Fruit fly (Drosophila melanogaster) whole organism, embryonic: ENCODE results near the gene Mgat3.

ENCODE experiments used
- Adf1 ChIP-seq: fragments of 200-800 bp; sonication (Bioruptor generic); IDR thresholded peaks from 2 replicates; pipeline ENCODE4 v1.3.6; 2022; ENCODE audit warnings: missing biosample characterization, missing genetic modification characterization
- Awh ChIP-seq: fragments of 200-800 bp; sonication (Bioruptor generic); IDR thresholded peaks from 2 replicates; pipeline ENCODE4, ENCODE4 v1.3.6; 2022; ENCODE audit warnings: missing biosample characterization, missing genetic modification characterization
- BEAF-32 ChIP-seq: fragments of 200-800 bp; sonication (Bioruptor generic); optimal IDR thresholded peaks from 3 replicates; lab custom pipeline; 2017; ENCODE audit warnings: missing biosample characterization, missing genetic modification characterization, mild to moderate bottlenecking, moderate library complexity, missing genetic modification reagents
- CG11456 ChIP-seq: fragments of 200-800 bp; sonication (Bioruptor generic); IDR thresholded peaks from 3 replicates; pipeline ENCODE4 v1.3.6; 2022; ENCODE audit warnings: missing biosample characterization, missing genetic modification characterization
- CG12744 ChIP-seq: fragments of 200-800 bp; sonication (Bioruptor generic); optimal IDR thresholded peaks from 2 replicates; lab custom pipeline; 2016; ENCODE audit warnings: missing biosample characterization, missing genetic modification characterization
- CG13624 ChIP-seq: fragments of 200-800 bp; sonication (Bioruptor generic); optimal IDR thresholded peaks from 2 replicates; lab custom pipeline; 2016; ENCODE audit warnings: missing biosample characterization, missing genetic modification characterization
- CG13894 ChIP-seq: fragments of 200-800 bp; sonication (Bioruptor generic); optimal IDR thresholded peaks from 3 replicates; lab custom pipeline; 2018; ENCODE audit warnings: missing biosample characterization, mild to moderate bottlenecking, missing genetic modification characterization, moderate library complexity
- CG14710 ChIP-seq: fragments of 200-800 bp; sonication (Bioruptor generic); optimal IDR thresholded peaks from 3 replicates; lab custom pipeline; 2019; ENCODE audit warnings: missing biosample characterization, mild to moderate bottlenecking, missing genetic modification characterization, moderate library complexity
- CG15011 ChIP-seq: fragments of 200-800 bp; sonication (Bioruptor generic); optimal IDR thresholded peaks from 3 replicates; lab custom pipeline; 2018; ENCODE audit warnings: missing biosample characterization, mild to moderate bottlenecking, missing genetic modification characterization
- CG1647 ChIP-seq: fragments of 200-800 bp; sonication (Bioruptor generic); optimal IDR thresholded peaks from 3 replicates; lab custom pipeline; 2016; ENCODE audit warnings: missing biosample characterization, missing genetic modification characterization
- CG17328 ChIP-seq: fragments of 200-800 bp; sonication (Bioruptor generic); IDR thresholded peaks from 2 replicates; pipeline ENCODE4 v1.3.6; 2022; ENCODE audit warnings: missing biosample characterization, missing genetic modification characterization
- CG2199 ChIP-seq: fragments of 200-800 bp; sonication (Bioruptor generic); IDR thresholded peaks from 3 replicates; pipeline ENCODE4 v1.3.6; 2022; ENCODE audit warnings: missing biosample characterization, missing genetic modification characterization
- CG31224 ChIP-seq: fragments of 200-800 bp; sonication (Bioruptor generic); IDR thresholded peaks from 2 replicates; pipeline ENCODE4 v1.3.6; 2022; ENCODE audit warnings: missing biosample characterization, missing genetic modification characterization
- CG34376 ChIP-seq: fragments of 200-800 bp; sonication (Bioruptor generic); optimal IDR thresholded peaks from 2 replicates; lab custom pipeline; 2018; ENCODE audit warnings: missing biosample characterization, mild to moderate bottlenecking, missing genetic modification characterization
- CG3847 ChIP-seq: fragments of 200-800 bp; sonication (Bioruptor generic); IDR thresholded peaks from 2 replicates; pipeline ENCODE4 v1.3.6; 2022; ENCODE audit warnings: missing biosample characterization, missing genetic modification characterization
- CG3995 ChIP-seq: fragments of 200-800 bp; sonication (Bioruptor generic); optimal IDR thresholded peaks from 3 replicates; lab custom pipeline; 2016; ENCODE audit warnings: missing biosample characterization, missing genetic modification characterization
- CG4854 ChIP-seq: fragments of 200-800 bp; sonication (Bioruptor generic); optimal IDR thresholded peaks from 2 replicates; lab custom pipeline; 2016; ENCODE audit warnings: missing biosample characterization, missing genetic modification characterization, inconsistent platforms
- CG5245 ChIP-seq: fragments of 200-800 bp; sonication (Bioruptor generic); optimal IDR thresholded peaks from 3 replicates; lab custom pipeline; 2016; ENCODE audit warnings: missing biosample characterization, missing genetic modification characterization
- CG6254 ChIP-seq: fragments of 200-800 bp; sonication (Bioruptor generic); optimal IDR thresholded peaks from 3 replicates; lab custom pipeline; 2017; ENCODE audit warnings: mild to moderate bottlenecking, missing biosample characterization, missing genetic modification reagents, missing genetic modification characterization
- CG6689 ChIP-seq: fragments of 200-800 bp; sonication (Bioruptor generic); IDR thresholded peaks from 2 replicates; pipeline ENCODE4 v1.3.6; 2022; ENCODE audit warnings: missing biosample characterization, missing genetic modification characterization
- CoRest ChIP-seq: fragments of 200-800 bp; sonication (Bioruptor generic); optimal IDR thresholded peaks from 3 replicates; lab custom pipeline; 2018; ENCODE audit warnings: missing biosample characterization, mild to moderate bottlenecking, missing genetic modification characterization, moderate library complexity
- Dip3 ChIP-seq: fragments of 200-800 bp; sonication (Bioruptor generic); optimal IDR thresholded peaks from 3 replicates; lab custom pipeline; 2016; ENCODE audit warnings: missing biosample characterization, missing genetic modification characterization
- Doc3 ChIP-seq: fragments of 200-800 bp; sonication (Bioruptor generic); IDR thresholded peaks from 3 replicates; pipeline ENCODE4 v1.3.6; 2022; ENCODE audit warnings: missing biosample characterization, missing genetic modification characterization; ENCODE audit not compliant: partially characterized antibody
- E2f2 ChIP-seq: fragments of 200-800 bp; sonication (Bioruptor generic); IDR thresholded peaks from 2 replicates; pipeline ENCODE4 v1.3.6; 2022; ENCODE audit warnings: missing biosample characterization, missing genetic modification characterization
- H15 ChIP-seq: fragments of 200-800 bp; sonication (Bioruptor generic); IDR thresholded peaks from 3 replicates; pipeline ENCODE4 v1.3.6; 2022; ENCODE audit warnings: missing biosample characterization, missing genetic modification characterization
- HLH4C ChIP-seq: fragments of 200-800 bp; sonication (Bioruptor generic); IDR thresholded peaks from 3 replicates; pipeline ENCODE4 v1.3.6; 2022; ENCODE audit warnings: missing biosample characterization, missing genetic modification characterization; ENCODE audit not compliant: partially characterized antibody
- Hey ChIP-seq: fragments of 200-800 bp; sonication (Bioruptor generic); optimal IDR thresholded peaks from 3 replicates; lab custom pipeline; 2018; ENCODE audit warnings: missing biosample characterization, mild to moderate bottlenecking, missing genetic modification characterization
- Lpt ChIP-seq: fragments of >200 bp; optimal IDR thresholded peaks from 2 replicates; lab custom pipeline; 2018; ENCODE audit warnings: missing biosample characterization, missing genetic modification characterization
- NC2α ChIP-seq: fragments of 200-800 bp; sonication (Bioruptor generic); optimal IDR thresholded peaks from 2 replicates; lab custom pipeline; 2016; ENCODE audit warnings: missing biosample characterization, missing genetic modification characterization
- Ptx1 ChIP-seq: fragments of 200-800 bp; sonication (Bioruptor generic); IDR thresholded peaks from 2 replicates; pipeline ENCODE4 v1.3.6; 2022; ENCODE audit warnings: missing biosample characterization, missing genetic modification characterization
- Side ChIP-seq: fragments of 200-800 bp; sonication (Bioruptor generic); optimal IDR thresholded peaks from 2 replicates; lab custom pipeline; 2016; ENCODE audit warnings: missing biosample characterization, missing genetic modification characterization
- Sry-δ ChIP-seq: fragments of 200-800 bp; sonication (Bioruptor generic); optimal IDR thresholded peaks from 2 replicates; lab custom pipeline; 2016; ENCODE audit warnings: missing biosample characterization, missing genetic modification characterization
- Ssrp ChIP-seq: fragments of 200-800 bp; sonication (Bioruptor generic); optimal IDR thresholded peaks from 2 replicates; lab custom pipeline; 2018; ENCODE audit warnings: missing biosample characterization, mild to moderate bottlenecking, missing genetic modification characterization, moderate library complexity
- caup ChIP-seq: fragments of 200-800 bp; sonication (Bioruptor generic); optimal IDR thresholded peaks from 3 replicates; lab custom pipeline; 2017; ENCODE audit warnings: missing biosample characterization, mild to moderate bottlenecking, missing genetic modification characterization, moderate library complexity; ENCODE audit not compliant: severe bottlenecking
- danr ChIP-seq: fragments of 200-800 bp; sonication (Bioruptor generic); IDR thresholded peaks from 2 replicates; pipeline ENCODE4 v1.3.6; 2022; ENCODE audit warnings: missing biosample characterization, missing genetic modification characterization
- ems ChIP-seq: fragments of 200-800 bp; sonication (Bioruptor generic); optimal IDR thresholded peaks from 3 replicates; lab custom pipeline; 2016; ENCODE audit warnings: missing biosample characterization, missing genetic modification characterization
- gro ChIP-seq: fragments of 200-800 bp; sonication (Bioruptor generic); optimal IDR thresholded peaks from 2 replicates; lab custom pipeline; 2016; ENCODE audit warnings: missing biosample characterization, missing genetic modification characterization
- gsb ChIP-seq: fragments of 200-800 bp; sonication (Bioruptor generic); IDR thresholded peaks from 2 replicates; pipeline ENCODE4 v1.3.6; 2022; ENCODE audit warnings: missing biosample characterization, missing genetic modification characterization
- mam ChIP-seq: fragments of 200-800 bp; sonication (Bioruptor generic); optimal IDR thresholded peaks from 3 replicates; lab custom pipeline; 2016; ENCODE audit warnings: missing biosample characterization, missing genetic modification characterization
- pho ChIP-seq: fragments of 200-800 bp; sonication (Bioruptor generic); optimal IDR thresholded peaks from 2 replicates; lab custom pipeline; 2016; ENCODE audit warnings: missing biosample characterization, missing genetic modification characterization
- phol ChIP-seq: fragments of 200-800 bp; sonication (Bioruptor generic); optimal IDR thresholded peaks from 3 replicates; lab custom pipeline; 2018; ENCODE audit warnings: missing biosample characterization, mild to moderate bottlenecking, missing genetic modification characterization, moderate library complexity
- seq ChIP-seq: fragments of 200-800 bp; sonication (Bioruptor generic); IDR thresholded peaks from 2 replicates; pipeline ENCODE4 v1.3.6; 2022; ENCODE audit warnings: missing biosample characterization, missing genetic modification characterization
- shn ChIP-seq: fragments of 200-800 bp; sonication (Bioruptor generic); optimal IDR thresholded peaks from 3 replicates; lab custom pipeline; 2016; ENCODE audit warnings: missing biosample characterization, missing genetic modification characterization
- sna ChIP-seq: fragments of 200-800 bp; sonication (Bioruptor generic); IDR thresholded peaks from 2 replicates; pipeline ENCODE4 v1.3.6; 2022; ENCODE audit warnings: missing biosample characterization, missing genetic modification characterization; ENCODE audit not compliant: partially characterized antibody
- stc ChIP-seq: fragments of 200-800 bp; sonication (Bioruptor generic); IDR thresholded peaks from 2 replicates; pipeline ENCODE4 v1.3.6; 2022; ENCODE audit warnings: missing biosample characterization, missing genetic modification characterization
- tna ChIP-seq: fragments of 200-800 bp; sonication (Bioruptor generic); IDR thresholded peaks from 2 replicates; pipeline ENCODE4 v1.3.6; 2022; ENCODE audit warnings: missing biosample characterization, missing genetic modification characterization; ENCODE audit not compliant: partially characterized antibody
- tup ChIP-seq: fragments of 200-800 bp; sonication (Bioruptor generic); optimal IDR thresholded peaks from 2 replicates; lab custom pipeline; 2016; ENCODE audit warnings: missing biosample characterization, mild to moderate bottlenecking, missing genetic modification characterization, moderate library complexity
- zen2 ChIP-seq: fragments of 200-800 bp; sonication (Bioruptor generic); IDR thresholded peaks from 3 replicates; pipeline ENCODE4 v1.3.6; 2022; ENCODE audit warnings: missing biosample characterization, missing genetic modification characterization; ENCODE audit not compliant: partially characterized antibody

Mgat3 gene

DNA sequence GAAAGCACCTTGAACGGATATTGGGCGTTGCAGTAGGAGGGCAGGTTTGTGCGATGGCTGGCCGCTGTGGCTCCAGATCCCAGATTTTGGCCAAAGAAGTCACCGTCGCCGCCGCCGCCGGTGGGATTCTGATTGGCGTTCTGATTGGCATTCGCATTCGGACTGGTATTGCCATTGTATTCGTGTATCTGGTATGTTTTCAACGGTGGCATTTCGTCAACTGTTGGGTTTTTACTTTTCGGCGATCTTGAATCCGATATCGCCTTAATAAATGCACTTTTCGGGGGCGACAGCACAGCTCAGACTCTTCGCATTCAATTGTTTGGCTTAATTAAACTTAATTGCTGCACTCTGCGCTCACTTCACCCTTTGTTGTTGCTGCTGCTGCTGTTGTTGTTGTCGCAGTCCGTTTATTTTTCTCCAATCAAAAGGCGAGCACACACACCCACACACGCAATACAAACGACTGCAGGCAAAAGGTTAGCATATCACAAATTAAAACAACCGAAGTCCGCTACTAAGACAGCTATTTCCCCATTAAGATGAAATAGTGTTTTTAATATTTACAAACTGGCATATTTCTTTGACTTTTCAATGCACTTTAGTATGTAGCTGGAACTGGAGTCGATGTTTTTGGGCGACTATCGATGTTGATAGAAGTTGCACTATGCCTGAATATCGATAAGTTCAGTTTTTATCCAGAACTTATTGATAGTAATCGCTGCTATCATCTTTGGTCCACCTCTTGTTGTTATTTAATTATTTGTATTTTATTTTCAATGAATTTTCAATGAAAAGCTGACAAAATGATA is 37.1 kb upstream of the Mgat3 start, which contains the start of the genes CG9426 and mRF1 (continued):
- TF ChIP-seq CG15011 (GFP tag; lab: Kevin White, UChicago) (no peak), BEAF-32 (peak; percentile 95), CG6254 (GFP tag; lab: Kevin White, UChicago) (no peak), mam (GFP tag; lab: Kevin White, UChicago) (peak; percentile 23), CG3995 (GFP tag; lab: Kevin White, UChicago) (peak; percentile 62), Sry-δ (GFP tag; lab: Kevin White, UChicago) (peak; percentile 96), Hey (tag; lab: Kevin White, UChicago) (no peak), tna (GFP tag; lab: Robert Waterston, UW) (peak; percentile 96), Lpt (GFP tag; lab: Kevin White, UChicago) (no peak), Dip3 (GFP tag; lab: Kevin White, UChicago) (no peak), CG2199 (GFP tag; lab: Robert Waterston, UW) (no peak), Doc3 (GFP tag; lab: Robert Waterston, UW) (peak; percentile 93), sna (peak; percentile 95), CG5245 (no peak), tup (GFP tag; lab: Kevin White, UChicago) (no peak), CG12744 (GFP tag; lab: Kevin White, UChicago) (peak; percentile 14), CG6689 (GFP tag; lab: Robert Waterston, UW) (no peak), CoRest (tag; lab: Kevin White, UChicago) (no peak), danr (GFP tag; lab: Robert Waterston, UW) (no peak), caup (GFP tag; lab: Kevin White, UChicago) (peak; percentile 5), zen2 (GFP tag; lab: Robert Waterston, UW) (peak; percentile 95)

DNA sequence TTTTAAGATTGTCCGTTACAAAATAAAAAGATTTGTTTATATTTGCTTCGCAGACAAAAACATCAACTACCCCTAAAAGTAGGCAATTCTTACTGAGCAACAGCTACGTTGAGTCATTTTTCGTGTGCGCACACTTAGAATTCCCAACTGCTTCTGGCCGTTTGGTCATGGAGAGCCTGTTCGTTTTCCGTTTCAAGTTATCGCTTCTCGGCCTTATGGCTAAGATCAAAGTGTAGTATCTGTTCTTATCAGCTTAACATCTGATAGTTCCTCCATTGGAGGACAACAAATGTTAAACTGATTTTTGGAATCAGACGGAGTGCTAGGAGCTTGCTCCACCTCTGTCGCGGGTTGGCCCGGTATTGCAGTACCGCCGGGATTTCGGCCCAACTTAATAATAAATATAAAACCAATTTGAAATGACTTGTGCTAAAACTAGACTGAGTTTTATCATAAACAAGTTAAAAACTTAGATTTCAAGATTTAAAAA is 33.3 kb upstream of the Mgat3 start:
- peak; percentile 69; the same call in 1 of the 3 replicates for TF ChIP-seq CG11456 (GFP tag; lab: Robert Waterston, UW)
- TF ChIP-seq CG34376, result peak; percentile 88
- peak; percentile 56 for TF ChIP-seq pho (GFP tag; lab: Kevin White, UChicago)
- TF ChIP-seq CG14710 (tag; lab: Kevin White, UChicago), result peak; percentile 29
- TF ChIP-seq phol, result peak; percentile 7
- TF ChIP-seq gro (GFP tag; lab: Kevin White, UChicago), result peak; percentile 84
- peak; percentile 74 for TF ChIP-seq CG1647
- TF ChIP-seq Adf1 (GFP tag; lab: Robert Waterston, UW), result peak; percentile 26; the same call in 1 of the 2 replicates
- TF ChIP-seq CG31224 (GFP tag; lab: Robert Waterston, UW), result peak; percentile 33; the same call in 1 of the 2 replicates
- peak; percentile 62; the same call in 1 of the 2 replicates for TF ChIP-seq Awh
- TF ChIP-seq CG3847 (GFP tag; lab: Robert Waterston, UW), result 0 out of 2 replicates have a peak, but pooled peaks have one; percentile 13
- TF ChIP-seq CG4854 (GFP tag; lab: Kevin White, UChicago), result peak; percentile 61
- TF ChIP-seq shn (GFP tag; lab: Kevin White, UChicago), result peak; percentile 44
- TF ChIP-seq CG13894, result peak; percentile 90
- TF ChIP-seq ems (GFP tag; lab: Kevin White, UChicago), result peak; percentile 62
- TF ChIP-seq Side (GFP tag; lab: Kevin White, UChicago), result peak; percentile 1
- TF ChIP-seq NC2α (GFP tag; lab: Kevin White, UChicago), result peak; percentile 53
- TF ChIP-seq E2f2 (GFP tag; lab: Robert Waterston, UW), result peak; percentile 40; the same call in 1 of the 2 replicates
- peak; percentile 46; the same call in 1 of the 2 replicates for TF ChIP-seq seq (GFP tag; lab: Robert Waterston, UW)
- peak; percentile 71 for TF ChIP-seq CG13624
- peak; percentile 8; the same call in 1 of the 2 replicates for TF ChIP-seq CG17328 (GFP tag; lab: Robert Waterston, UW)
- TF ChIP-seq Ptx1 (GFP tag; lab: Robert Waterston, UW), result peak; percentile 43; the same call in 1 of the 2 replicates
- TF ChIP-seq Ssrp (tag; lab: Kevin White, UChicago), result peak; percentile 2
- TF ChIP-seq H15 (GFP tag; lab: Robert Waterston, UW), result peak; percentile 55; the same call in 1 of the 3 replicates
- peak; percentile 50; the same call in 1 of the 2 replicates for TF ChIP-seq stc (GFP tag; lab: Robert Waterston, UW)
- peak; percentile 24; the same call in 1 of the 2 replicates for TF ChIP-seq gsb (GFP tag; lab: Robert Waterston, UW)
- peak; percentile 25; the same call in 1 of the 3 replicates for TF ChIP-seq HLH4C (GFP tag; lab: Robert Waterston, UW)
